Fruit fly (Drosophila melanogaster): ENCODE results near the gene CG9981.

CG9981 gene

DNA sequence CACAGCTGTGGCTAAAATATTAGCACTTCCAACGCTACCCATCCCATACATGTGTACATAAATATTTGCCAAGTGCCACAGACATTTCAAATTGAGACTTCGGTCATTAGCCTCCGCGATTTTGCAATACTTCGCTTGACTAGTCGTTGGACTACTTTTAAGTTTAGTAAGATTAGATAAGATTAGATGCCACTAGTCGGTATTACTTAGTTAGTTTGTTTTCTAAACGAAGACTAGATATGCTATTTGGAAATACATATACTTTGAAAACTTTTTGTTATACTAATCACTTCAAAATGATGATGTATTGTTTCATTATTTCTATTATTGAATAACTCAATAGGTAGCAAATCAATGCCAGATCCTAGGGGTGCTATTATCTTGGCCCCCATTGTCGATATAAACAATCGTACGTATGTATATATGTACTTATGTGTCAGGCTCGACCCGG lies 19.0 kb downstream of the CG9981 start (continued):
- no peak for TF ChIP-seq yki (optimal IDR thresholded peaks at IDR 0.05)
- no peak for TF ChIP-seq Dp (GFP tag; optimal IDR thresholded peaks at IDR 0.05)
- TF ChIP-seq CG18599 (GFP tag; optimal IDR thresholded peaks at IDR 0.05), result peak; percentile 73
- no peak for TF ChIP-seq cad (GFP tag; optimal IDR thresholded peaks at IDR 0.05)
- peak; percentile 71 for TF ChIP-seq sens (GFP tag)
- TF ChIP-seq CG16813 (GFP tag; IDR thresholded peaks at IDR 0.05; ENCODE audit: partially characterized antibody), result no peak
- TF ChIP-seq Mes4 (GFP tag; optimal IDR thresholded peaks at IDR 0.05), result no peak
- no peak for TF ChIP-seq crp (GFP tag; optimal IDR thresholded peaks at IDR 0.05)
- TF ChIP-seq aop (GFP tag; IDR thresholded peaks at IDR 0.05), result no peak
- no peak for TF ChIP-seq en (GFP tag; optimal IDR thresholded peaks at IDR 0.05)
- TF ChIP-seq sr (GFP tag; IDR thresholded peaks at IDR 0.05), result no peak
- peak; percentile 21 for TF ChIP-seq corto (GFP tag; optimal IDR thresholded peaks at IDR 0.05)
- TF ChIP-seq HLHmδ (GFP tag; optimal IDR thresholded peaks at IDR 0.05), result no peak
- TF ChIP-seq Adf1 (GFP tag; IDR thresholded peaks at IDR 0.05), result no peak
- TF ChIP-seq emc (GFP tag; optimal IDR thresholded peaks at IDR 0.05), result no peak
- TF ChIP-seq CG3726 (GFP tag; IDR thresholded peaks at IDR 0.05), result no peak
- no peak for TF ChIP-seq mam (GFP tag; optimal IDR thresholded peaks at IDR 0.05)
- peak; percentile 47 for TF ChIP-seq CG32532 (GFP tag; IDR thresholded peaks at IDR 0.05)
- no peak for TF ChIP-seq sob (GFP tag; IDR thresholded peaks at IDR 0.05)
- TF ChIP-seq CG2120 (GFP tag; optimal IDR thresholded peaks at IDR 0.05), result peak; percentile 63
- TF ChIP-seq zfh2 (GFP tag; optimal IDR thresholded peaks at IDR 0.05), result no peak
- no peak for TF ChIP-seq Doc2 (GFP tag; IDR thresholded peaks at IDR 0.05)
- no peak for TF ChIP-seq CG12769 (tag; optimal IDR thresholded peaks at IDR 0.05)
- peak; percentile 14 for TF ChIP-seq CG6813 (GFP tag; optimal IDR thresholded peaks at IDR 0.05)
- no peak for TF ChIP-seq so (GFP tag; IDR thresholded peaks at IDR 0.05)
- TF ChIP-seq CG10462 (GFP tag; optimal IDR thresholded peaks at IDR 0.05), result no peak
- no peak for TF ChIP-seq NC2β (GFP tag; optimal IDR thresholded peaks at IDR 0.05)
- TF ChIP-seq scrt (GFP tag; optimal IDR thresholded peaks at IDR 0.05), result no peak
- TF ChIP-seq CG5953 (GFP tag; IDR thresholded peaks at IDR 0.05), result no peak
- peak; percentile 7 for TF ChIP-seq CG11723 (GFP tag; optimal IDR thresholded peaks at IDR 0.05)
- TF ChIP-seq Eip74EF (GFP tag; optimal IDR thresholded peaks at IDR 0.05), result peak in 1 of 2 experiments; percentile 37
- TF ChIP-seq CG7357 (GFP tag; IDR thresholded peaks at IDR 0.05), result no peak
- no peak for TF ChIP-seq Dll (GFP tag; IDR thresholded peaks at IDR 0.05; ENCODE audit: partially characterized antibody)
- TF ChIP-seq pho (GFP tag; optimal IDR thresholded peaks at IDR 0.05), result peak; percentile 51
- TF ChIP-seq Trl (optimal IDR thresholded peaks at IDR 0.05), result no peak
- TF ChIP-seq Trl (GFP tag; optimal IDR thresholded peaks at IDR 0.05), result peak; percentile 11
- peak; percentile 1 for TF ChIP-seq Dek (tag; optimal IDR thresholded peaks at IDR 0.05)

- TF ChIP-seq CG9215 (GFP tag; IDR thresholded peaks at IDR 0.05) (peak; percentile 76), repo (GFP tag; optimal IDR thresholded peaks at IDR 0.05) (no peak), ewg (GFP tag; optimal IDR thresholded peaks at IDR 0.05) (peak; percentile 31), Ssrp (tag; optimal IDR thresholded peaks at IDR 0.05) (peak; percentile 67), tgo (GFP tag; IDR thresholded peaks at IDR 0.05) (peak; percentile 45; the same call in 1 of the 3 replicates), her (GFP tag; optimal IDR thresholded peaks at IDR 0.05) (peak; percentile 5), CG3847 (GFP tag; IDR thresholded peaks at IDR 0.05) (peak; percentile 75), CG31441 (GFP tag; IDR thresholded peaks at IDR 0.05) (peak; percentile 66; the same call in 1 of the 2 replicates), CG2712 (tag; optimal IDR thresholded peaks at IDR 0.05) (peak; percentile 74), tx (GFP tag; optimal IDR thresholded peaks at IDR 0.05) (peak; percentile 18), zf30C (GFP tag; optimal IDR thresholded peaks at IDR 0.05) (no peak), tna (GFP tag; IDR thresholded peaks at IDR 0.05; ENCODE audit: partially characterized antibody) (no peak), CG4424 (GFP tag; optimal IDR thresholded peaks at IDR 0.05) (peak; percentile 65), BtbVII (GFP tag; optimal IDR thresholded peaks at IDR 0.05) (no peak), CG11504 (tag; optimal IDR thresholded peaks at IDR 0.05) (peak; percentile 75)
Observed at dm6 chrX:16384843-16385726, 19.8 kb downstream of the CG9981 start, which contains the start of the genes CG9992 and CG4239. Gene CG9992 (minus strand): TSS chrX:16384908. Gene CG4239 (plus strand): TSS chrX:16385278.
